Fruit fly (Drosophila melanogaster) whole organism, embryonic: ENCODE results near the gene CG42795.

Experiments used
- B-H2 ChIP-seq: fragments of 200-800 bp; sonication (Bioruptor generic); optimal IDR thresholded peaks from 2 replicates; lab custom pipeline; 2018; ENCODE audit warnings: missing biosample characterization, mild to moderate bottlenecking, missing genetic modification characterization
- CG10274 ChIP-seq: fragments of 200-800 bp; sonication (Bioruptor generic); optimal IDR thresholded peaks from 3 replicates; lab custom pipeline; 2017; ENCODE audit warnings: missing biosample characterization, mild to moderate bottlenecking, missing genetic modification characterization
- CG10321 ChIP-seq: fragments of 200-800 bp; sonication (Bioruptor generic); IDR thresholded peaks from 2 replicates; pipeline ENCODE4 v1.3.6; 2022; ENCODE audit warnings: missing biosample characterization, missing genetic modification characterization
- CG11560 ChIP-seq: fragments of 200-800 bp; sonication (Bioruptor generic); IDR thresholded peaks from 3 replicates; pipeline ENCODE4 v1.3.6; 2022; ENCODE audit warnings: missing biosample characterization, missing genetic modification characterization
- CG14050 ChIP-seq: fragments of 200-800 bp; sonication (Bioruptor generic); IDR thresholded peaks from 3 replicates; pipeline ENCODE4 v1.3.6; 2022; ENCODE audit warnings: missing biosample characterization, missing genetic modification characterization
- CG1602 ChIP-seq: fragments of 200-800 bp; sonication (Bioruptor generic); optimal IDR thresholded peaks from 3 replicates; lab custom pipeline; 2016; ENCODE audit warnings: missing biosample characterization, missing genetic modification characterization
- CG17328 ChIP-seq: fragments of 200-800 bp; sonication (Bioruptor generic); IDR thresholded peaks from 2 replicates; pipeline ENCODE4 v1.3.6; 2022; ENCODE audit warnings: missing biosample characterization, missing genetic modification characterization
- CG17385 ChIP-seq: fragments of 200-800 bp; sonication (Bioruptor generic); optimal IDR thresholded peaks from 3 replicates; lab custom pipeline; 2018; ENCODE audit warnings: missing biosample characterization, mild to moderate bottlenecking, missing genetic modification characterization
- CG17912 ChIP-seq: fragments of 200-800 bp; sonication (Bioruptor generic); optimal IDR thresholded peaks from 2 replicates; lab custom pipeline; 2018; ENCODE audit warnings: missing biosample characterization, mild to moderate bottlenecking, missing genetic modification characterization
- CG2202 ChIP-seq: fragments of 200-800 bp; sonication (Bioruptor generic); optimal IDR thresholded peaks from 2 replicates; lab custom pipeline; 2018; ENCODE audit warnings: missing biosample characterization, mild to moderate bottlenecking, missing genetic modification characterization
- CG31365 ChIP-seq: fragments of 200-800 bp; sonication (Bioruptor generic); optimal IDR thresholded peaks from 2 replicates; lab custom pipeline; 2018; ENCODE audit warnings: missing biosample characterization, mild to moderate bottlenecking, missing genetic modification characterization
- CG32767 ChIP-seq: fragments of 200-800 bp; sonication (Bioruptor generic); IDR thresholded peaks from 2 replicates; pipeline ENCODE4 v1.3.6; 2022; ENCODE audit warnings: missing biosample characterization, missing genetic modification characterization
- CG4854 ChIP-seq: fragments of 200-800 bp; sonication (Bioruptor generic); optimal IDR thresholded peaks from 2 replicates; lab custom pipeline; 2016; ENCODE audit warnings: missing biosample characterization, missing genetic modification characterization, inconsistent platforms
- CG6254 ChIP-seq: fragments of 200-800 bp; sonication (Bioruptor generic); optimal IDR thresholded peaks from 3 replicates; lab custom pipeline; 2017; ENCODE audit warnings: mild to moderate bottlenecking, missing biosample characterization, missing genetic modification reagents, missing genetic modification characterization
- CG6689 ChIP-seq: fragments of 200-800 bp; sonication (Bioruptor generic); IDR thresholded peaks from 2 replicates; pipeline ENCODE4 v1.3.6; 2022; ENCODE audit warnings: missing biosample characterization, missing genetic modification characterization
- CG6854 ChIP-seq: fragments of 200-800 bp; sonication (Bioruptor generic); optimal IDR thresholded peaks from 3 replicates; lab custom pipeline; 2017; ENCODE audit warnings: missing biosample characterization, mild to moderate bottlenecking, missing genetic modification characterization
- CG7839 ChIP-seq: fragments of 200-800 bp; sonication (Bioruptor generic); optimal IDR thresholded peaks from 3 replicates; lab custom pipeline; 2018; ENCODE audit warnings: missing biosample characterization, mild to moderate bottlenecking, missing genetic modification characterization, moderate library complexity
- CG8089 ChIP-seq: fragments of 200-800 bp; sonication (Bioruptor generic); optimal IDR thresholded peaks from 3 replicates; lab custom pipeline; 2016; ENCODE audit warnings: missing biosample characterization, missing genetic modification characterization
- CG8281 ChIP-seq: fragments of 200-800 bp; sonication (Bioruptor generic); optimal IDR thresholded peaks from 2 replicates; lab custom pipeline; 2018; ENCODE audit warnings: missing biosample characterization, mild to moderate bottlenecking, missing genetic modification characterization, moderate library complexity
- CG8359 ChIP-seq: fragments of 200-800 bp; sonication (Bioruptor generic); optimal IDR thresholded peaks from 2 replicates; lab custom pipeline; 2017; ENCODE audit warnings: missing biosample characterization, mild to moderate bottlenecking, missing genetic modification characterization, borderline replicate concordance
- CG8765 ChIP-seq: fragments of 200-800 bp; sonication (Bioruptor generic); IDR thresholded peaks from 2 replicates; pipeline ENCODE4 v1.3.6; 2022; ENCODE audit warnings: missing biosample characterization, missing genetic modification characterization
- Camta ChIP-seq: fragments of 200-800 bp; sonication (Bioruptor generic); optimal IDR thresholded peaks from 2 replicates; lab custom pipeline; 2016; ENCODE audit warnings: missing biosample characterization, missing genetic modification characterization
- Dll ChIP-seq: fragments of 200-800 bp; sonication (Bioruptor generic); IDR thresholded peaks from 4 replicates; pipeline ENCODE4 v1.3.6; 2022; ENCODE audit warnings: missing biosample characterization, missing genetic modification characterization; ENCODE audit not compliant: partially characterized antibody
- H15 ChIP-seq: fragments of 200-800 bp; sonication (Bioruptor generic); IDR thresholded peaks from 3 replicates; pipeline ENCODE4 v1.3.6; 2022; ENCODE audit warnings: missing biosample characterization, missing genetic modification characterization
- Hand ChIP-seq: fragments of 200-800 bp; sonication (Bioruptor generic); optimal IDR thresholded peaks from 2 replicates; lab custom pipeline; 2017; ENCODE audit warnings: mild to moderate bottlenecking, missing biosample characterization, missing genetic modification reagents, missing genetic modification characterization
- Meics ChIP-seq: fragments of 200-800 bp; sonication (Bioruptor generic); optimal IDR thresholded peaks from 2 replicates; lab custom pipeline; 2017; ENCODE audit warnings: missing biosample characterization, mild to moderate bottlenecking, missing genetic modification characterization
- Neu2 ChIP-seq: fragments of 200-800 bp; sonication (Bioruptor generic); optimal IDR thresholded peaks from 3 replicates; lab custom pipeline; 2016; ENCODE audit warnings: missing biosample characterization, missing genetic modification characterization, borderline replicate concordance
- PHDP ChIP-seq: fragments of 200-800 bp; sonication (Bioruptor generic); optimal IDR thresholded peaks from 3 replicates; lab custom pipeline; 2018; ENCODE audit warnings: missing biosample characterization, mild to moderate bottlenecking, missing genetic modification characterization, moderate library complexity
- Stat92E ChIP-seq, 3 experiments: fragments of >200 bp in 2 of 3; fragments of 200-800 bp in 1 of 3; sonication (Bioruptor generic) in 1 of 3; optimal IDR thresholded peaks; 2 replicates each; lab custom pipeline; 2017 to 2019; ENCODE audit warnings: missing biosample characterization in 3 of 3, missing genetic modification characterization in 3 of 3, mild to moderate bottlenecking in 1 of 3, moderate library complexity in 1 of 3
- ap ChIP-seq: fragments of 200-800 bp; sonication (Bioruptor generic); IDR thresholded peaks from 2 replicates; pipeline ENCODE4 v1.3.6; 2022; ENCODE audit warnings: missing biosample characterization, missing genetic modification characterization
- bab2 ChIP-seq: fragments of 200-800 bp; sonication (Bioruptor generic); optimal IDR thresholded peaks from 2 replicates; lab custom pipeline; 2016; ENCODE audit warnings: missing biosample characterization, missing genetic modification characterization
- cato ChIP-seq: fragments of 200-800 bp; sonication (Bioruptor generic); optimal IDR thresholded peaks from 2 replicates; lab custom pipeline; 2016; ENCODE audit warnings: missing biosample characterization, missing genetic modification characterization, borderline replicate concordance
- caup ChIP-seq: fragments of 200-800 bp; sonication (Bioruptor generic); optimal IDR thresholded peaks from 3 replicates; lab custom pipeline; 2017; ENCODE audit warnings: missing biosample characterization, mild to moderate bottlenecking, missing genetic modification characterization, moderate library complexity; ENCODE audit not compliant: severe bottlenecking
- cwo ChIP-seq: fragments of 200-800 bp; sonication (Bioruptor generic); optimal IDR thresholded peaks from 3 replicates; lab custom pipeline; 2017; ENCODE audit warnings: missing biosample characterization, missing genetic modification characterization, mild to moderate bottlenecking, moderate library complexity, missing genetic modification reagents
- dpn ChIP-seq, 2 experiments: fragments of 200-800 bp; sonication (Bioruptor generic); optimal IDR thresholded peaks; 3 replicates each; lab custom pipeline; 2016; ENCODE audit warnings: missing biosample characterization in 2 of 2, missing genetic modification characterization in 2 of 2
- eve ChIP-seq, 2 experiments: fragments of >200 bp; optimal IDR thresholded peaks; 2 replicates each; lab custom pipeline; 2017; ENCODE audit warnings: missing biosample characterization in 2 of 2, missing genetic modification characterization in 2 of 2
- eyg ChIP-seq: fragments of 200-800 bp; sonication (Bioruptor generic); optimal IDR thresholded peaks from 3 replicates; lab custom pipeline; 2016; ENCODE audit warnings: missing biosample characterization, missing genetic modification characterization
- ftz-f1 ChIP-seq: fragments of 200-800 bp; sonication (Bioruptor generic); optimal IDR thresholded peaks from 2 replicates; lab custom pipeline; 2016; ENCODE audit warnings: missing biosample characterization, missing genetic modification characterization
- lab ChIP-seq: fragments of 200-800 bp; sonication (Bioruptor generic); optimal IDR thresholded peaks from 3 replicates; lab custom pipeline; 2017; ENCODE audit warnings: missing biosample characterization, missing genetic modification characterization, mild to moderate bottlenecking, moderate library complexity, missing genetic modification reagents
- lov ChIP-seq, 2 experiments: fragments of 200-800 bp in 1 of 2; fragments of >200 bp in 1 of 2; sonication (Bioruptor generic) in 1 of 2; IDR thresholded peaks in 1 of 2; optimal IDR thresholded peaks in 1 of 2; 2 replicates in 1 of 2; 3 replicates in 1 of 2; pipeline versions ENCODE4 v1.3.6 to Lab custom; 2017 to 2022; ENCODE audit warnings: missing biosample characterization in 1 of 2, missing genetic modification characterization in 1 of 2
- nerfin-2 ChIP-seq: fragments of 200-800 bp; sonication (Bioruptor generic); IDR thresholded peaks from 2 replicates; pipeline ENCODE4 v1.3.6; 2022; ENCODE audit warnings: missing biosample characterization, missing genetic modification characterization; ENCODE audit not compliant: partially characterized antibody
- p53 ChIP-seq: fragments of 200-800 bp; sonication (Bioruptor generic); optimal IDR thresholded peaks from 2 replicates; lab custom pipeline; 2016; ENCODE audit warnings: missing biosample characterization, missing genetic modification characterization
- peb ChIP-seq: fragments of 200-800 bp; sonication (Bioruptor generic); IDR thresholded peaks from 2 replicates; pipeline ENCODE4 v1.3.6; 2022; ENCODE audit warnings: missing biosample characterization, missing genetic modification characterization
- pho ChIP-seq: fragments of 200-800 bp; sonication (Bioruptor generic); optimal IDR thresholded peaks from 2 replicates; lab custom pipeline; 2016; ENCODE audit warnings: missing biosample characterization, missing genetic modification characterization
- repo ChIP-seq: fragments of 200-800 bp; sonication (Bioruptor generic); optimal IDR thresholded peaks from 2 replicates; lab custom pipeline; 2016; ENCODE audit warnings: missing biosample characterization, missing genetic modification characterization
- seq ChIP-seq: fragments of 200-800 bp; sonication (Bioruptor generic); IDR thresholded peaks from 2 replicates; pipeline ENCODE4 v1.3.6; 2022; ENCODE audit warnings: missing biosample characterization, missing genetic modification characterization
- sim ChIP-seq: fragments of 200-800 bp; sonication (Bioruptor generic); IDR thresholded peaks from 2 replicates; pipeline ENCODE4 v1.3.6; 2022; ENCODE audit warnings: missing biosample characterization, missing genetic modification characterization
- slou ChIP-seq: fragments of 200-800 bp; sonication (Bioruptor generic); optimal IDR thresholded peaks from 3 replicates; lab custom pipeline; 2016; ENCODE audit warnings: missing biosample characterization, missing genetic modification characterization
- yki ChIP-seq: fragments of >200 bp; optimal IDR thresholded peaks from 3 replicates; lab custom pipeline; 2018
- z ChIP-seq: fragments of 200-800 bp; sonication (Bioruptor generic); IDR thresholded peaks from 3 replicates; pipeline ENCODE4 v1.3.6; 2022; ENCODE audit warnings: missing biosample characterization, missing genetic modification characterization

Gene CG42795

DNA sequence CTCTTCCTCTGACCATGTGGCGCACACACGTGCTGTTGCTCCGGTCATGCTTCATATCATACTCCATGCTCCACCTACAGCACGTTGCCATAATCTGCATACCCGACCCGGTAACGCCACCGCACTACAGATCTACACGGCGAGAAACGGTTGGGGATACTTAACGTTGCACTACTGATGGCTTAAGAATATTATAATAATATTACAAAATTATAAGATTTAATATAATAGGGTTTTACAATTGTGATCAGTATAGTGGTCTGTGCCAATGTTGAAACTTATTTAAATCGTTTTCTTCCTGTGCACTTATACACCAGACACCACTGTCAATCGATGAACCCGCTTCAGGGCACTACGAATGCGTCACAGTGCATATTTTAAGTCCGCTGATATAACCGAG is 12.1 kb upstream of the CG42795 start (continued):
- TF ChIP-seq B-H2 = no peak
- TF ChIP-seq CG11560 (tag; lab: Robert Waterston, UW) = no peak
- no peak for TF ChIP-seq PHDP (tag; lab: Kevin White, UChicago)
- no peak for TF ChIP-seq eve (GFP tag; optimal IDR thresholded peaks at IDR 0.05; lab: Kevin White, UChicago)
- no peak for TF ChIP-seq CG17912 (GFP tag; lab: Kevin White, UChicago)
- peak; percentile 18; the same call in 1 of the 2 replicates for TF ChIP-seq sim
- TF ChIP-seq CG1602 (GFP tag; lab: Kevin White, UChicago) = peak; percentile 60
- peak; percentile 62 for TF ChIP-seq ap (GFP tag; lab: Robert Waterston, UW)
- TF ChIP-seq p53 = no peak
- no peak for TF ChIP-seq Stat92E (GFP tag; optimal IDR thresholded peaks at IDR 0.05; lab: Kevin White, UChicago)
- TF ChIP-seq CG17328 (GFP tag; lab: Robert Waterston, UW) = peak; percentile 77
- TF ChIP-seq lov (optimal IDR thresholded peaks at IDR 0.05; lab: Kevin White, UChicago) = no peak
- peak; percentile 80; the same call in 2 of the 3 replicates for TF ChIP-seq lov (GFP tag; IDR thresholded peaks at IDR 0.05; lab: Robert Waterston, UW)
- TF ChIP-seq peb (GFP tag; lab: Robert Waterston, UW) = peak; percentile 50; the same call in 1 of the 2 replicates
- TF ChIP-seq CG14050 (GFP tag; lab: Robert Waterston, UW) = peak; percentile 61; the same call in 2 of the 3 replicates
- TF ChIP-seq nerfin-2 (GFP tag; lab: Robert Waterston, UW) = no peak
- TF ChIP-seq yki = no peak
- TF ChIP-seq seq (GFP tag; lab: Robert Waterston, UW) = no peak; the same call in 1 of the 2 replicates
- no peak for TF ChIP-seq CG8765 (GFP tag; lab: Robert Waterston, UW)
- peak; percentile 70 for TF ChIP-seq CG6254 (GFP tag; lab: Kevin White, UChicago)
- peak; percentile 46 for TF ChIP-seq CG8359 (GFP tag; lab: Kevin White, UChicago)
- TF ChIP-seq CG6854 (GFP tag; lab: Kevin White, UChicago) = no peak
- peak; percentile 6 for TF ChIP-seq slou (GFP tag; lab: Kevin White, UChicago)
- TF ChIP-seq repo (GFP tag; lab: Kevin White, UChicago) = no peak
- TF ChIP-seq Hand (GFP tag; lab: Kevin White, UChicago) = no peak
- peak; percentile 77 for TF ChIP-seq CG7839 (tag; lab: Kevin White, UChicago)
- no peak for TF ChIP-seq CG2202
- peak; percentile 45 for TF ChIP-seq CG8281 (tag; lab: Kevin White, UChicago)
- no peak for TF ChIP-seq eyg (GFP tag; lab: Kevin White, UChicago)
- peak; percentile 75; the same call in 1 of the 2 replicates for TF ChIP-seq CG32767 (GFP tag; lab: Robert Waterston, UW)
- TF ChIP-seq pho (GFP tag; lab: Kevin White, UChicago) = no peak
- TF ChIP-seq Meics (GFP tag; lab: Kevin White, UChicago) = peak; percentile 35
- TF ChIP-seq ftz-f1 (GFP tag; lab: Kevin White, UChicago) = no peak
- TF ChIP-seq cato (GFP tag; lab: Kevin White, UChicago) = peak; percentile 28
- TF ChIP-seq cwo (GFP tag; lab: Kevin White, UChicago) = peak; percentile 66
- no peak for TF ChIP-seq CG10321 (GFP tag; lab: Robert Waterston, UW)
- TF ChIP-seq CG4854 (GFP tag; lab: Kevin White, UChicago) = no peak
- peak in 1 of 2 experiments; percentile 64 for TF ChIP-seq dpn (GFP tag; optimal IDR thresholded peaks at IDR 0.05; lab: Kevin White, UChicago)
- peak; percentile 71 for TF ChIP-seq H15 (GFP tag; lab: Robert Waterston, UW)
- no peak for TF ChIP-seq bab2
- TF ChIP-seq CG10274 (GFP tag; lab: Kevin White, UChicago) = peak; percentile 20
- peak; percentile 64 for TF ChIP-seq CG17385 (GFP tag; lab: Kevin White, UChicago)
- no peak for TF ChIP-seq Camta (GFP tag; lab: Kevin White, UChicago)
- no peak for TF ChIP-seq CG31365 (tag; lab: Kevin White, UChicago)
- no peak for TF ChIP-seq z (GFP tag; lab: Robert Waterston, UW)
- peak; percentile 74 for TF ChIP-seq lab (GFP tag; lab: Kevin White, UChicago)
- no peak for TF ChIP-seq CG8089 (GFP tag; lab: Kevin White, UChicago)
- peak; percentile 57 for TF ChIP-seq caup
- no peak for TF ChIP-seq Neu2
- TF ChIP-seq CG6689 (GFP tag; lab: Robert Waterston, UW) = peak; percentile 79
- TF ChIP-seq Dll = no peak
